Fruit fly (Drosophila melanogaster): ENCODE data around the gene Trx2.

Trx2 gene

DNA sequence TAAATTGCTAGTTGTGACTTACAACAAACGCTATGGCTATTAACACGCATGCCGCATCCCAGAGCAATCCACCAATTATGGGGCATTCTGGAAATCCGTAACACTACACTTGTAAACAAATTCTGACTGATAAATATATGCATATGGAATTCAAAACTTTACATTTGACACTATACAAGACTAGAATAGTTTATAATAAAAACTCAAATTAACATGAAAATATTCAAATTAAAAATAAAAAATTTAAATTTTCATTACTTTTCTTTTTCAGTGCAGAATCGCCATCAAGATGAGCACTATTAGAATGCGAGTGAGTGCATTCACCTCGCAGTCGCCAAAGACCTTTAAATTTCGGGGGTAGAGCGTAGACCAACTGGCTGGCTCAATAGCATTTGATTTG lies 27.0 kb upstream of the Trx2 start (continued):
- peak; percentile 30 for TF ChIP-seq CG4424 (GFP tag; optimal IDR thresholded peaks at IDR 0.05)
- no peak for TF ChIP-seq cg (GFP tag; optimal IDR thresholded peaks at IDR 0.05)
- peak; percentile 71 for TF ChIP-seq CG14710 (tag; optimal IDR thresholded peaks at IDR 0.05)
- TF ChIP-seq eve (GFP tag; optimal IDR thresholded peaks at IDR 0.05) = no peak
- TF ChIP-seq CG10543 (GFP tag; optimal IDR thresholded peaks at IDR 0.05) = no peak
- no peak for TF ChIP-seq CG11695 (GFP tag; IDR thresholded peaks at IDR 0.05)
- no peak for TF ChIP-seq chn (GFP tag; optimal IDR thresholded peaks at IDR 0.05)
- peak in 1 of 2 experiments; percentile 13 for TF ChIP-seq chif (GFP tag; optimal IDR thresholded peaks at IDR 0.05)
- peak; percentile 51 for TF ChIP-seq gcm (GFP tag; optimal IDR thresholded peaks at IDR 0.05)
- TF ChIP-seq nerfin-2 (GFP tag; IDR thresholded peaks at IDR 0.05; ENCODE audit: partially characterized antibody) = no peak
- peak; percentile 59 for TF ChIP-seq CG10267 (tag; optimal IDR thresholded peaks at IDR 0.05)
- peak; percentile 32; the same call in 1 of the 2 replicates for TF ChIP-seq CG32772 (GFP tag; IDR thresholded peaks at IDR 0.05)
- no peak for TF ChIP-seq CG17568 (GFP tag; optimal IDR thresholded peaks at IDR 0.05)
- no peak for TF ChIP-seq CG9797 (GFP tag; optimal IDR thresholded peaks at IDR 0.05)
- TF ChIP-seq Myb (GFP tag; optimal IDR thresholded peaks at IDR 0.05) = no peak
- no peak for TF ChIP-seq CG1602 (GFP tag; optimal IDR thresholded peaks at IDR 0.05)
- TF ChIP-seq CG8924 (tag; optimal IDR thresholded peaks at IDR 0.05) = peak; percentile 41
- TF ChIP-seq CG4282 (GFP tag; optimal IDR thresholded peaks at IDR 0.05) = no peak
- TF ChIP-seq fd64A (GFP tag; optimal IDR thresholded peaks at IDR 0.05) = no peak
- TF ChIP-seq E2f1 (GFP tag; IDR thresholded peaks at IDR 0.05) = peak; percentile 15; the same call in 1 of the 2 replicates
- TF ChIP-seq Hr51 (GFP tag; optimal IDR thresholded peaks at IDR 0.05) = no peak
- TF ChIP-seq lola (GFP tag; optimal IDR thresholded peaks at IDR 0.05) = peak in 1 of 3 experiments; percentile 75
- no peak for TF ChIP-seq E2f2 (GFP tag; IDR thresholded peaks at IDR 0.05)
- TF ChIP-seq CG3281 (GFP tag; optimal IDR thresholded peaks at IDR 0.05) = no peak
- peak; percentile 2 for TF ChIP-seq CG33557 (GFP tag; optimal IDR thresholded peaks at IDR 0.05)
- TF ChIP-seq prd (optimal IDR thresholded peaks at IDR 0.05) = no peak
- TF ChIP-seq prd (GFP tag; IDR thresholded peaks at IDR 0.05) = peak; percentile 60; the same call in 1 of the 3 replicates
- TF ChIP-seq nmo (GFP tag; optimal IDR thresholded peaks at IDR 0.05) = peak; percentile 57
- no peak for TF ChIP-seq CG7271 (tag; optimal IDR thresholded peaks at IDR 0.05)
- peak; percentile 83 for TF ChIP-seq CG2712 (tag; optimal IDR thresholded peaks at IDR 0.05)
- TF ChIP-seq trem (tag; optimal IDR thresholded peaks at IDR 0.05) = peak; percentile 36
- TF ChIP-seq gsb (GFP tag; IDR thresholded peaks at IDR 0.05) = no peak
- TF ChIP-seq CTCF (GFP tag; optimal IDR thresholded peaks at IDR 0.05) = no peak
- TF ChIP-seq Blimp-1 (GFP tag; optimal IDR thresholded peaks at IDR 0.05) = peak; percentile 61
- TF ChIP-seq ash1 (GFP tag; optimal IDR thresholded peaks at IDR 0.05) = no peak
- TF ChIP-seq Sox100B (GFP tag; optimal IDR thresholded peaks at IDR 0.05) = peak; percentile 25
- TF ChIP-seq vvl (GFP tag; IDR thresholded peaks at IDR 0.05) = peak; percentile 74
- no peak for TF ChIP-seq CG14014 (GFP tag; IDR thresholded peaks at IDR 0.05)
- no peak for TF ChIP-seq tap (tag; optimal IDR thresholded peaks at IDR 0.05)
- TF ChIP-seq D (optimal IDR thresholded peaks at IDR 0.05) = no peak
- peak; percentile 21 for TF ChIP-seq D (GFP tag; optimal IDR thresholded peaks at IDR 0.05)
- peak; percentile 15 for TF ChIP-seq CG10209 (GFP tag; optimal IDR thresholded peaks at IDR 0.05)
- TF ChIP-seq CG17328 (GFP tag; IDR thresholded peaks at IDR 0.05) = peak; percentile 73
- peak; percentile 22 for TF ChIP-seq Ssrp (tag; optimal IDR thresholded peaks at IDR 0.05)
- peak; percentile 31 for TF ChIP-seq Asciz (GFP tag; optimal IDR thresholded peaks at IDR 0.05)
- TF ChIP-seq CG1024 (GFP tag; IDR thresholded peaks at IDR 0.05) = no peak
- peak; percentile 39 for TF ChIP-seq fd96Cb (tag; optimal IDR thresholded peaks at IDR 0.05)
- peak; percentile 15 for TF ChIP-seq CG7556 (GFP tag; optimal IDR thresholded peaks at IDR 0.05)
- TF ChIP-seq row (GFP tag; IDR thresholded peaks at IDR 0.05) = no peak
- peak; percentile 36 for TF ChIP-seq CG6254 (GFP tag; optimal IDR thresholded peaks at IDR 0.05)
- TF ChIP-seq unpg (GFP tag; optimal IDR thresholded peaks at IDR 0.05) = peak; percentile 12
